Worm (Caenorhabditis elegans) whole organism, late embryonic: Measurements from ENCODE around the gene unc-7.

Source experiments
- F13H6.1 ChIP-seq: sonication (generic microtip); optimal IDR thresholded peaks from 2 replicates; lab custom pipeline; 2016; ENCODE audit warnings: missing genetic modification characterization, missing compliant biosample characterization
- hlh-30 ChIP-seq: sonication (generic microtip); optimal IDR thresholded peaks from 2 replicates; lab custom pipeline; 2017; ENCODE audit warnings: antibody characterized with exemption, missing genetic modification characterization, missing compliant biosample characterization; ENCODE audit not compliant: insufficient read depth
- nhr-11 ChIP-seq: fragments of 150-350 bp; optimal IDR thresholded peaks from 2 replicates; lab custom pipeline; 2014; ENCODE audit warnings: missing biosample characterization, missing genetic modification characterization

- TF ChIP-seq nhr-11 (tag; lab: Kevin White, UChicago), result no peak
- TF ChIP-seq hlh-30, result no peak
- no peak for TF ChIP-seq F13H6.1
These were observed 20.8 kb downstream of the unc-7 start for ce11 chrX:15126736-15127135.
